Fruit fly (Drosophila melanogaster) whole organism, embryonic: ENCODE data around the gene alpha-Est8.

Source experiments
- Atf-2 ChIP-seq: fragments of 200-800 bp; sonication (Bioruptor generic); optimal IDR thresholded peaks from 2 replicates; lab custom pipeline; 2016; ENCODE audit warnings: missing biosample characterization, missing genetic modification characterization
- BEAF-32 ChIP-seq: fragments of 200-800 bp; sonication (Bioruptor generic); optimal IDR thresholded peaks from 3 replicates; lab custom pipeline; 2017; ENCODE audit warnings: missing biosample characterization, missing genetic modification characterization, mild to moderate bottlenecking, moderate library complexity, missing genetic modification reagents
- Bgb ChIP-seq: fragments of 200-800 bp; sonication (Bioruptor generic); IDR thresholded peaks from 2 replicates; pipeline ENCODE4 v1.3.6; 2022; ENCODE audit warnings: missing biosample characterization, missing genetic modification characterization; ENCODE audit not compliant: partially characterized antibody
- CG10267 ChIP-seq: fragments of 200-800 bp; sonication (Bioruptor generic); optimal IDR thresholded peaks from 2 replicates; lab custom pipeline; 2018; ENCODE audit warnings: missing biosample characterization, mild to moderate bottlenecking, missing genetic modification characterization, moderate library complexity
- CG11093 ChIP-seq: fragments of 200-800 bp; sonication (Bioruptor generic); IDR thresholded peaks from 3 replicates; pipeline ENCODE4 v1.3.6; 2022; ENCODE audit warnings: missing biosample characterization, missing genetic modification characterization
- CG12071 ChIP-seq: fragments of 200-800 bp; sonication (Bioruptor generic); optimal IDR thresholded peaks from 3 replicates; lab custom pipeline; 2018; ENCODE audit warnings: missing biosample characterization, mild to moderate bottlenecking, missing genetic modification characterization
- CG14050 ChIP-seq: fragments of 200-800 bp; sonication (Bioruptor generic); IDR thresholded peaks from 3 replicates; pipeline ENCODE4 v1.3.6; 2022; ENCODE audit warnings: missing biosample characterization, missing genetic modification characterization
- CG14710 ChIP-seq: fragments of 200-800 bp; sonication (Bioruptor generic); optimal IDR thresholded peaks from 3 replicates; lab custom pipeline; 2019; ENCODE audit warnings: missing biosample characterization, mild to moderate bottlenecking, missing genetic modification characterization, moderate library complexity
- CG15479 ChIP-seq: fragments of 200-800 bp; sonication (Bioruptor generic); optimal IDR thresholded peaks from 3 replicates; lab custom pipeline; 2019; ENCODE audit warnings: missing biosample characterization, mild to moderate bottlenecking, missing genetic modification characterization, moderate library complexity
- CG15514 ChIP-seq: fragments of 200-800 bp; sonication (Bioruptor generic); optimal IDR thresholded peaks from 3 replicates; lab custom pipeline; 2017; ENCODE audit warnings: missing biosample characterization, missing genetic modification characterization, mild to moderate bottlenecking, moderate library complexity, missing genetic modification reagents
- CG30020 ChIP-seq: fragments of 200-800 bp; optimal IDR thresholded peaks from 2 replicates; lab custom pipeline; 2019; ENCODE audit warnings: missing biosample characterization, mild to moderate bottlenecking, missing genetic modification characterization, moderate library complexity
- CG3281 ChIP-seq: fragments of 200-800 bp; sonication (Bioruptor generic); optimal IDR thresholded peaks from 3 replicates; lab custom pipeline; 2017; ENCODE audit warnings: missing biosample characterization, mild to moderate bottlenecking, missing genetic modification characterization
- CG3995 ChIP-seq: fragments of 200-800 bp; sonication (Bioruptor generic); optimal IDR thresholded peaks from 3 replicates; lab custom pipeline; 2016; ENCODE audit warnings: missing biosample characterization, missing genetic modification characterization
- CG4617 ChIP-seq: fragments of 200-800 bp; sonication (Bioruptor generic); optimal IDR thresholded peaks from 3 replicates; lab custom pipeline; 2016; ENCODE audit warnings: missing biosample characterization, missing genetic modification characterization, borderline replicate concordance
- CG6791 ChIP-seq: fragments of 200-800 bp; sonication (Bioruptor generic); IDR thresholded peaks from 3 replicates; pipeline ENCODE4 v1.3.6; 2022; ENCODE audit warnings: missing biosample characterization, missing genetic modification characterization; ENCODE audit not compliant: partially characterized antibody
- CG7987 ChIP-seq: fragments of 200-800 bp; sonication (Bioruptor generic); optimal IDR thresholded peaks from 2 replicates; lab custom pipeline; 2018; ENCODE audit warnings: missing biosample characterization, mild to moderate bottlenecking, missing genetic modification characterization, moderate library complexity
- CG9797 ChIP-seq: fragments of 200-800 bp; sonication (Bioruptor generic); optimal IDR thresholded peaks from 3 replicates; lab custom pipeline; 2018; ENCODE audit warnings: missing biosample characterization, mild to moderate bottlenecking, missing genetic modification characterization
- Dll ChIP-seq: fragments of 200-800 bp; sonication (Bioruptor generic); IDR thresholded peaks from 4 replicates; pipeline ENCODE4 v1.3.6; 2022; ENCODE audit warnings: missing biosample characterization, missing genetic modification characterization; ENCODE audit not compliant: partially characterized antibody
- Dref ChIP-seq: fragments of 200-800 bp; sonication (Bioruptor generic); IDR thresholded peaks from 2 replicates; pipeline ENCODE4 v1.3.6; 2022; ENCODE audit warnings: missing biosample characterization, missing genetic modification characterization
- E2f2 ChIP-seq: fragments of 200-800 bp; sonication (Bioruptor generic); IDR thresholded peaks from 2 replicates; pipeline ENCODE4 v1.3.6; 2022; ENCODE audit warnings: missing biosample characterization, missing genetic modification characterization
- Ets65A ChIP-seq: fragments of 200-800 bp; sonication (Bioruptor generic); peaks from one replicate; lab custom pipeline; 2016; ENCODE audit warnings: missing biosample characterization, missing genetic modification characterization
- Ets97D ChIP-seq: fragments of 200-800 bp; sonication (Bioruptor generic); optimal IDR thresholded peaks from 3 replicates; lab custom pipeline; 2016; ENCODE audit warnings: missing biosample characterization, missing genetic modification characterization
- HLH4C ChIP-seq: fragments of 200-800 bp; sonication (Bioruptor generic); IDR thresholded peaks from 3 replicates; pipeline ENCODE4 v1.3.6; 2022; ENCODE audit warnings: missing biosample characterization, missing genetic modification characterization; ENCODE audit not compliant: partially characterized antibody
- Lhr ChIP-seq: fragments of 200-800 bp; sonication (Bioruptor generic); optimal IDR thresholded peaks from 3 replicates; lab custom pipeline; 2017; ENCODE audit warnings: mild to moderate bottlenecking, missing biosample characterization, missing genetic modification reagents, missing genetic modification characterization
- Mes4 ChIP-seq: fragments of 200-800 bp; sonication (Bioruptor generic); optimal IDR thresholded peaks from 2 replicates; lab custom pipeline; 2016; ENCODE audit warnings: missing biosample characterization, missing genetic modification characterization
- Sry-δ ChIP-seq: fragments of 200-800 bp; sonication (Bioruptor generic); optimal IDR thresholded peaks from 2 replicates; lab custom pipeline; 2016; ENCODE audit warnings: missing biosample characterization, missing genetic modification characterization
- bbx ChIP-seq: fragments of 200-800 bp; sonication (Bioruptor generic); IDR thresholded peaks from 2 replicates; pipeline ENCODE4 v1.3.6; 2022; ENCODE audit warnings: missing biosample characterization, missing genetic modification characterization; ENCODE audit not compliant: partially characterized antibody
- cas ChIP-seq: fragments of 200-800 bp; sonication (Bioruptor generic); IDR thresholded peaks from 2 replicates; pipeline ENCODE4 v1.3.6; 2022; ENCODE audit warnings: missing biosample characterization, missing genetic modification characterization
- dm ChIP-seq: fragments of 200-800 bp; sonication (Bioruptor generic); optimal IDR thresholded peaks from 3 replicates; lab custom pipeline; 2016; ENCODE audit warnings: missing biosample characterization, missing genetic modification characterization
- ewg ChIP-seq: fragments of 200-800 bp; sonication (Bioruptor generic); optimal IDR thresholded peaks from 3 replicates; lab custom pipeline; 2017; ENCODE audit warnings: mild to moderate bottlenecking, missing biosample characterization, missing genetic modification reagents, missing genetic modification characterization
- exex ChIP-seq: fragments of 200-800 bp; sonication (Bioruptor generic); optimal IDR thresholded peaks from 4 replicates; lab custom pipeline; 2018; ENCODE audit warnings: missing biosample characterization, mild to moderate bottlenecking, missing genetic modification characterization, moderate library complexity
- fd3F ChIP-seq: fragments of 200-800 bp; sonication (Bioruptor generic); optimal IDR thresholded peaks from 2 replicates; lab custom pipeline; 2018; ENCODE audit warnings: missing biosample characterization, mild to moderate bottlenecking, missing genetic modification characterization, moderate library complexity
- gfzf ChIP-seq: fragments of 200-800 bp; sonication (Bioruptor generic); optimal IDR thresholded peaks from 2 replicates; lab custom pipeline; 2016; ENCODE audit warnings: missing biosample characterization, mild to moderate bottlenecking, missing genetic modification characterization, moderate library complexity
- inv ChIP-seq: fragments of 200-800 bp; sonication (Bioruptor generic); IDR thresholded peaks from 2 replicates; pipeline ENCODE4 v1.3.6; 2022; ENCODE audit warnings: missing biosample characterization, missing genetic modification characterization; ENCODE audit not compliant: partially characterized antibody
- mirr ChIP-seq: fragments of 200-800 bp; sonication (Bioruptor generic); optimal IDR thresholded peaks from 3 replicates; lab custom pipeline; 2018; ENCODE audit warnings: missing biosample characterization, mild to moderate bottlenecking, missing genetic modification characterization
- onecut ChIP-seq: fragments of 200-800 bp; sonication (Bioruptor generic); IDR thresholded peaks from 2 replicates; pipeline ENCODE4 v1.3.6; 2022; ENCODE audit warnings: missing biosample characterization, missing genetic modification characterization
- phol ChIP-seq: fragments of 200-800 bp; sonication (Bioruptor generic); optimal IDR thresholded peaks from 3 replicates; lab custom pipeline; 2018; ENCODE audit warnings: missing biosample characterization, mild to moderate bottlenecking, missing genetic modification characterization, moderate library complexity
- pnt ChIP-seq: fragments of 200-800 bp; sonication (Bioruptor generic); optimal IDR thresholded peaks from 3 replicates; lab custom pipeline; 2016; ENCODE audit warnings: missing biosample characterization, missing genetic modification characterization
- pzg ChIP-seq: fragments of 200-800 bp; sonication (Bioruptor generic); optimal IDR thresholded peaks from 3 replicates; lab custom pipeline; 2018; ENCODE audit warnings: missing biosample characterization, mild to moderate bottlenecking, missing genetic modification characterization, moderate library complexity
- sd ChIP-seq: fragments of 200-800 bp; sonication (Bioruptor generic); optimal IDR thresholded peaks from 3 replicates; lab custom pipeline; 2018; ENCODE audit warnings: missing biosample characterization, mild to moderate bottlenecking, missing genetic modification characterization, moderate library complexity
- stwl ChIP-seq: fragments of 200-800 bp; sonication (Bioruptor generic); optimal IDR thresholded peaks from 3 replicates; lab custom pipeline; 2018; ENCODE audit warnings: missing biosample characterization, mild to moderate bottlenecking, missing genetic modification characterization, moderate library complexity
- sug ChIP-seq: fragments of 200-800 bp; optimal IDR thresholded peaks from 2 replicates; lab custom pipeline; 2019; ENCODE audit warnings: missing biosample characterization, mild to moderate bottlenecking, missing genetic modification characterization, moderate library complexity
- trem ChIP-seq: fragments of 200-800 bp; optimal IDR thresholded peaks from 3 replicates; lab custom pipeline; 2019; ENCODE audit warnings: missing biosample characterization, mild to moderate bottlenecking, missing genetic modification characterization, moderate library complexity
- vfl ChIP-seq: fragments of 200-800 bp; sonication (Bioruptor generic); optimal IDR thresholded peaks from 2 replicates; lab custom pipeline; 2016; ENCODE audit warnings: missing biosample characterization, missing genetic modification characterization
- wek ChIP-seq: fragments of 200-800 bp; sonication (Bioruptor generic); optimal IDR thresholded peaks from 3 replicates; lab custom pipeline; 2018; ENCODE audit warnings: missing biosample characterization, mild to moderate bottlenecking, missing genetic modification characterization, moderate library complexity

Gene alpha-Est8

DNA sequence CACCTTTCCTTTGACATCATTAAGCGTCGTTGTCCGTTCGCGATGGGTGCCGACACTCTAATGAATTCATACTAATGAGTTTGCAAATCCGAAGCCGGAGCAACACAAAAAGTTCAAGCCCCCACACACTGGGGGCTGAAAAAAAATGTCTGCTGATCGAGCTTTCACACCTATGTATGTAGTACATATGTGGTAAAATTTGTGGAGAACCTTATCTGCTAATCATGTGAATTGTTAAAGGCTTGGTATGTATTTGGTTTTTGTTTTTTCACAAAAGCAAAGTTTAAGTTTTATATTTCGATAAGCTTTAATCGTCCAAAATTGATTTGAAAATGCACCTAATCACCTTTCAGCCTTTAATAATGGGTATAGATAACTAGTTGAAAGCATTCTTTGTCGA lies 20.8 kb upstream of the alpha-Est8 start, which contains the start of gene alpha-Est5 (continued):
- TF ChIP-seq CG12071 (no peak), mirr (peak; percentile 51), CG15514 (peak; percentile 2), Lhr (GFP tag; lab: Kevin White, UChicago) (no peak), wek (GFP tag; lab: Kevin White, UChicago) (no peak), Mes4 (GFP tag; lab: Kevin White, UChicago) (no peak), fd3F (no peak), CG14050 (no peak), CG3995 (GFP tag; lab: Kevin White, UChicago) (no peak), sd (tag; lab: Kevin White, UChicago) (peak; percentile 71), CG11093 (GFP tag; lab: Robert Waterston, UW) (no peak)
- TF ChIP-seq, all 482 proteins: peak for 9

DNA sequence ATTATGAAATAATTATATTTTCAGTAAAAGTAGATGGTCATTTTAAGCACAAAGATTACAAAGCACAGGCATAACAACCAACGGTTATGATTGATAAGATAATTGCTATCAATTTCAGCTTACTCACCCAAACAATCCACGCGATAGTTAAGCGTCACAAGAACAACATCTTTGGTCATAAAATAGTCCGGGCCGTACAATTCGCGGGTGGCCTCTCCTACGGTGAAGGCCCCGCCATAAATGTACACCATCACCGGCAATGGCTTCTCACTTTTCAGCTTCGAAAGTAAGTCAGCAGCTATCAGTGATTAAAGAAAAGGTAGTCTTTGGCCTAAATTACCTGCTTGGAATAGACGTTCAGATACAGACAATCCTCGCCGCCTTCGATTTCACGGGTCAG lies 20.1 kb upstream of the alpha-Est8 start:
- no peak for TF ChIP-seq CG3281 (GFP tag; lab: Kevin White, UChicago)
- peak; percentile 92 for TF ChIP-seq sug
- TF ChIP-seq exex (tag; lab: Kevin White, UChicago), result peak; percentile 79
- TF ChIP-seq CG6791 (GFP tag; lab: Robert Waterston, UW), result no peak
- TF ChIP-seq inv (GFP tag; lab: Robert Waterston, UW), result no peak
- peak; percentile 23 for TF ChIP-seq Ets65A (GFP tag; lab: Kevin White, UChicago)

DNA sequence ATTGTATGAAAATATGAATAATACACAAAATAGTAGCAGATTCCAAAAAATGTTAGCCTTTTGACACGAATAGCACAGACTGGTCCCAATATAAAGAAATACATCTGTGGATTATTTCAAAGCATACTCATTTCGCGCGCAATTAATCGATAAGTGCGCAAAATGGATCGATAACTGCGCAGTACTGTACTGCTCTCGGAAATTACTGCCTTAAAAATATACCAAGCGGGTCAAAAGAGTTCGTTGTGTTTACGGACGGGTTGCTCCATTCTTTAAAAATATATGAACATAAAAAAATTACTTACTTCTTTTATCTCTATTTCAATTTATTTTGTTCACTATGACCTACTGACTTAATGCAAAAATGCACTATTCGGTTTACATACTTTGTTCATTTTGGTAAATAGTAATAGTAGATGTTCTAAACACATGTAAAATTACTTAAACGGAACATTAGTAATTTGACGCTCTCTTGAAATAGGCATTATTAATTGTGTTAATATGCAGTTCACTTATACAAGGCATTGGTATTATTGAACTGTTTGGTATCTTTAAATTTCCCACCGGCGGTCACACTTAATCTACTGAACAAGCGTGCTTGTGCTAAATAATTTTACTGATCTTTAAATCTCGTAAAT lies 14.8 kb upstream of the alpha-Est8 start, which contains the start of the genes Rtnl2 and alphaTub84D:
Gene Rtnl2, minus strand, starts transcription at position 58 of the 638 bp plus-strand sequence.
Gene alphaTub84D, plus strand, starts transcription at position 570 of the 638 bp plus-strand sequence.
- TF ChIP-seq onecut (GFP tag; lab: Robert Waterston, UW), result peak; percentile 6
- TF ChIP-seq Bgb (GFP tag; lab: Robert Waterston, UW), result 0 out of 2 replicates have a peak, but pooled peaks have one; percentile 7
- TF ChIP-seq BEAF-32 (GFP tag; lab: Kevin White, UChicago), result peak; percentile 49
- TF ChIP-seq CG10267, result peak; percentile 35
- peak; percentile 29 for TF ChIP-seq phol (tag; lab: Kevin White, UChicago)
- peak; percentile 76 for TF ChIP-seq Dref (GFP tag; lab: Robert Waterston, UW)
- TF ChIP-seq CG3995 (GFP tag; lab: Kevin White, UChicago), result peak; percentile 7
- TF ChIP-seq CG15479 (GFP tag; lab: Kevin White, UChicago), result peak; percentile 3
- TF ChIP-seq CG14710 (tag; lab: Kevin White, UChicago), result peak; percentile 79
- TF ChIP-seq gfzf (GFP tag; lab: Kevin White, UChicago), result peak; percentile 77
- TF ChIP-seq CG30020 (tag; lab: Kevin White, UChicago), result peak; percentile 57
- no peak for TF ChIP-seq vfl (GFP tag; lab: Kevin White, UChicago)
- peak; percentile 56 for TF ChIP-seq stwl (tag; lab: Kevin White, UChicago)
- TF ChIP-seq Ets65A (GFP tag; lab: Kevin White, UChicago), result peak; percentile 36
- peak; percentile 13 for TF ChIP-seq Ets97D (GFP tag; lab: Kevin White, UChicago)
- TF ChIP-seq Lhr (GFP tag; lab: Kevin White, UChicago), result peak; percentile 12
- 0 out of 4 replicates have a peak, but pooled peaks have one; percentile 40 for TF ChIP-seq Dll (GFP tag; lab: Robert Waterston, UW)
- TF ChIP-seq trem (tag; lab: Kevin White, UChicago), result peak; percentile 36
- TF ChIP-seq E2f2 (GFP tag; lab: Robert Waterston, UW), result peak; percentile 85
- peak; percentile 19 for TF ChIP-seq Sry-δ (GFP tag; lab: Kevin White, UChicago)
- peak; percentile 85 for TF ChIP-seq ewg (GFP tag; lab: Kevin White, UChicago)
- peak; percentile 39 for TF ChIP-seq pzg (GFP tag; lab: Kevin White, UChicago)
- TF ChIP-seq cas (GFP tag; lab: Robert Waterston, UW), result no peak
- no peak for TF ChIP-seq pnt (GFP tag; lab: Kevin White, UChicago)
- TF ChIP-seq HLH4C (GFP tag; lab: Robert Waterston, UW), result 0 out of 3 replicates have a peak, but pooled peaks have one; percentile 22
- TF ChIP-seq bbx (GFP tag; lab: Robert Waterston, UW), result 0 out of 2 replicates have a peak, but pooled peaks have one; percentile 23
- peak; percentile 29 for TF ChIP-seq dm (GFP tag; lab: Kevin White, UChicago)
- TF ChIP-seq CG9797 (GFP tag; lab: Kevin White, UChicago), result peak; percentile 66
- TF ChIP-seq CG4617 (GFP tag; lab: Kevin White, UChicago), result peak; percentile 36
- TF ChIP-seq CG7987 (GFP tag; lab: Kevin White, UChicago), result no peak
- TF ChIP-seq Atf-2 (GFP tag; lab: Kevin White, UChicago), result no peak
